Worm (Caenorhabditis elegans) whole organism, L1 larva: ENCODE measurements around the gene sptl-1.

Experiments
- C04F5.9 ChIP-seq: sonication (generic microtip); optimal IDR thresholded peaks from 2 replicates; lab custom pipeline; 2016; ENCODE audit warnings: missing genetic modification characterization, missing compliant biosample characterization
- C16A3.4 ChIP-seq: fragments of 150-350 bp; optimal IDR thresholded peaks from 2 replicates; lab custom pipeline; 2014; ENCODE audit warnings: missing biosample characterization, missing genetic modification characterization
- C34B4.2 ChIP-seq: sonication (generic microtip); optimal IDR thresholded peaks from 2 replicates; lab custom pipeline; 2017; ENCODE audit warnings: mild to moderate bottlenecking, missing genetic modification characterization, missing compliant biosample characterization
- aha-1 ChIP-seq: fragments of 150-350 bp; optimal IDR thresholded peaks from 2 replicates; lab custom pipeline; 2014; ENCODE audit warnings: missing biosample characterization, missing genetic modification characterization
- alr-1 ChIP-seq: fragments of 200-800 bp; sonication (Bioruptor generic); optimal IDR thresholded peaks from 2 replicates; lab custom pipeline; 2018; ENCODE audit warnings: borderline replicate concordance, mild to moderate bottlenecking, missing genetic modification characterization, missing compliant biosample characterization
- ceh-8 ChIP-seq: fragments of 200-800 bp; sonication (Bioruptor generic); optimal IDR thresholded peaks from 2 replicates; lab custom pipeline; 2018; ENCODE audit warnings: mild to moderate bottlenecking, missing genetic modification characterization, moderate library complexity, missing compliant biosample characterization
- ceh-82 ChIP-seq, 3 experiments: fragments of 150-350 bp in 1 of 3; sonication (generic microtip) in 2 of 3; optimal IDR thresholded peaks; 2 replicates each; lab custom pipeline; 2014 to 2017; ENCODE audit warnings: missing biosample characterization in 3 of 3, missing genetic modification characterization in 3 of 3
- dsc-1 ChIP-seq: sonication (generic microtip); optimal IDR thresholded peaks from 2 replicates; lab custom pipeline; 2016; ENCODE audit warnings: mild to moderate bottlenecking, missing genetic modification characterization, missing compliant biosample characterization
- efl-1 ChIP-seq, 4 experiments: fragments of 150-350 bp; optimal IDR thresholded peaks in 3 of 4; peaks in 1 of 4; 1 replicate in 1 of 4; 2 replicates in 3 of 4; lab custom pipeline; 2014; ENCODE audit warnings: missing biosample characterization in 2 of 4, missing genetic modification characterization in 2 of 4, missing genetic modification reagents in 2 of 4
- efl-3 ChIP-seq: fragments of 200-800 bp; sonication (Bioruptor generic); optimal IDR thresholded peaks from 2 replicates; lab custom pipeline; 2018; ENCODE audit warnings: mild to moderate bottlenecking, missing genetic modification characterization, missing compliant biosample characterization
- egl-13 ChIP-seq: sonication (generic microtip); optimal IDR thresholded peaks from 2 replicates; lab custom pipeline; 2016; ENCODE audit warnings: missing genotype, missing genetic modification reagents, missing genetic modification characterization, missing compliant biosample characterization
- ets-5 ChIP-seq: fragments of 200-800 bp; sonication (Bioruptor generic); IDR thresholded peaks from 2 replicates; pipeline ENCODE4 v1.3.6; 2022; ENCODE audit warnings: missing genetic modification characterization, missing compliant biosample characterization
- grh-1 ChIP-seq: fragments of 200-800 bp; sonication (Bioruptor generic); IDR thresholded peaks from 2 replicates; pipeline ENCODE4 v1.3.6; 2022; ENCODE audit warnings: missing genetic modification reagents, missing genetic modification characterization, missing compliant biosample characterization
- hlh-4 ChIP-seq: sonication (generic microtip); optimal IDR thresholded peaks from 2 replicates; lab custom pipeline; 2016; ENCODE audit warnings: mild to moderate bottlenecking, missing genetic modification characterization, missing compliant biosample characterization
- hpl-2 ChIP-seq: fragments of 150-350 bp; optimal IDR thresholded peaks from 2 replicates; lab custom pipeline; 2014; ENCODE audit warnings: missing biosample characterization, missing genetic modification reagents, missing genetic modification characterization
- isw-1 ChIP-seq: fragments of 200-800 bp; sonication (Bioruptor generic); IDR thresholded peaks from 2 replicates; pipeline ENCODE4 v1.3.6; 2022; ENCODE audit warnings: missing genetic modification characterization, missing compliant biosample characterization
- lin-35 ChIP-seq, 2 experiments: fragments of 150-350 bp; optimal IDR thresholded peaks; 2 replicates each; lab custom pipeline; 2014; ENCODE audit warnings: missing biosample characterization in 2 of 2, missing genetic modification characterization in 2 of 2, missing genetic modification reagents in 2 of 2
- mab-9 ChIP-seq: fragments of 200-800 bp; sonication (Bioruptor generic); IDR thresholded peaks from 2 replicates; pipeline ENCODE4 v1.3.6; 2022; ENCODE audit warnings: missing genetic modification reagents, missing genetic modification characterization, missing compliant biosample characterization
- mef-2 ChIP-seq: fragments of 150-350 bp; optimal IDR thresholded peaks from 2 replicates; lab custom pipeline; 2014; ENCODE audit warnings: missing biosample characterization, missing genetic modification characterization
- nhr-237 ChIP-seq: fragments of 150-350 bp; optimal IDR thresholded peaks from 2 replicates; lab custom pipeline; 2014; ENCODE audit warnings: missing biosample characterization, missing genetic modification characterization
- nhr-28 ChIP-seq: fragments of 150-350 bp; optimal IDR thresholded peaks from 2 replicates; lab custom pipeline; 2014; ENCODE audit warnings: missing biosample characterization, missing genetic modification characterization
- nhr-47 ChIP-seq: sonication (generic microtip); optimal IDR thresholded peaks from 2 replicates; lab custom pipeline; 2016; ENCODE audit warnings: mild to moderate bottlenecking, missing genetic modification characterization, moderate library complexity, missing compliant biosample characterization
- nhr-71 ChIP-seq: sonication (generic microtip); optimal IDR thresholded peaks from 2 replicates; lab custom pipeline; 2016; ENCODE audit warnings: mild to moderate bottlenecking, missing genetic modification characterization, moderate library complexity, missing compliant biosample characterization
- nhr-84 ChIP-seq: sonication (generic microtip); optimal IDR thresholded peaks from 2 replicates; lab custom pipeline; 2017; ENCODE audit warnings: missing biosample characterization, missing genetic modification characterization
- nhr-85 ChIP-seq: sonication (generic microtip); peaks from one replicate; lab custom pipeline; 2016; ENCODE audit warnings: missing genetic modification characterization, inconsistent platforms, missing compliant biosample characterization
- nhr-90 ChIP-seq: sonication (generic microtip); optimal IDR thresholded peaks from 2 replicates; lab custom pipeline; 2016; ENCODE audit warnings: mild to moderate bottlenecking, missing genetic modification characterization, missing compliant biosample characterization; ENCODE audit not compliant: poor library complexity
- pag-3 ChIP-seq: sonication (generic microtip); optimal IDR thresholded peaks from 2 replicates; lab custom pipeline; 2017; ENCODE audit warnings: missing genetic modification characterization, mild to moderate bottlenecking, missing compliant biosample characterization, antibody characterized with exemption, borderline replicate concordance; ENCODE audit not compliant: insufficient read depth
- pqm-1 ChIP-seq: sonication (generic microtip); optimal IDR thresholded peaks from 3 replicates; lab custom pipeline; 2017; ENCODE audit warnings: missing biosample characterization, missing genetic modification characterization
- skn-1 ChIP-seq: fragments of 150-350 bp; optimal IDR thresholded peaks from 2 replicates; lab custom pipeline; 2014; ENCODE audit warnings: missing biosample characterization, missing genetic modification characterization
- snpc-4 ChIP-seq: fragments of 150-350 bp; optimal IDR thresholded peaks from 2 replicates; lab custom pipeline; 2014; ENCODE audit warnings: missing biosample characterization, missing genetic modification characterization
- sox-4 ChIP-seq: sonication (generic microtip); optimal IDR thresholded peaks from 2 replicates; lab custom pipeline; 2016; ENCODE audit warnings: missing genetic modification characterization, missing compliant biosample characterization
- sptf-1 ChIP-seq: fragments of 150-350 bp; optimal IDR thresholded peaks from 2 replicates; lab custom pipeline; 2014; ENCODE audit warnings: missing biosample characterization, missing genetic modification characterization
- tlp-1 ChIP-seq: fragments of 150-350 bp; optimal IDR thresholded peaks from 2 replicates; lab custom pipeline; 2014; ENCODE audit warnings: missing biosample characterization, missing genetic modification characterization
- unc-30 ChIP-seq: sonication (generic microtip); optimal IDR thresholded peaks from 2 replicates; lab custom pipeline; 2017; ENCODE audit warnings: missing biosample characterization, missing genetic modification characterization
- unc-62 ChIP-seq: fragments of 150-350 bp; optimal IDR thresholded peaks from 2 replicates; lab custom pipeline; 2014; ENCODE audit warnings: missing biosample characterization, missing genetic modification reagents, missing genetic modification characterization
- unc-86 ChIP-seq: sonication (generic microtip); optimal IDR thresholded peaks from 2 replicates; lab custom pipeline; 2016; ENCODE audit warnings: missing genetic modification characterization, missing compliant biosample characterization
- unc-98 ChIP-seq: fragments of 200-800 bp; sonication (Bioruptor generic); IDR thresholded peaks from 2 replicates; pipeline ENCODE4 v1.3.6; 2022; ENCODE audit warnings: missing genetic modification characterization, missing compliant biosample characterization
- vab-15 ChIP-seq: sonication (generic microtip); optimal IDR thresholded peaks from 2 replicates; lab custom pipeline; 2017; ENCODE audit warnings: missing genotype, mild to moderate bottlenecking, missing genetic modification characterization, missing compliant biosample characterization
- xbp-1 ChIP-seq: sonication (generic microtip); optimal IDR thresholded peaks from 2 replicates; lab custom pipeline; 2016; ENCODE audit warnings: missing genetic modification characterization, missing compliant biosample characterization

Gene sptl-1

ce11 chrII:79166-79565, 27.7 kb downstream of the sptl-1 start, which contains the start of gene C23H3.9:
C23H3.9 (minus strand) TSS chrII:79266.
- no peak for TF ChIP-seq nhr-237 (tag; lab: Kevin White, UChicago)

- no peak for TF ChIP-seq alr-1
- no peak for TF ChIP-seq C34B4.2 (tag; lab: Kevin White, UChicago)
- no peak for TF ChIP-seq pag-3
- TF ChIP-seq mab-9 (GFP tag; lab: Robert Waterston, UW), result no peak
- no peak for TF ChIP-seq nhr-84
- no peak for TF ChIP-seq nhr-90 (tag; lab: Kevin White, UChicago)
- no peak for TF ChIP-seq nhr-28 (tag; lab: Kevin White, UChicago)
- TF ChIP-seq egl-13 (tag; lab: Kevin White, UChicago), result no peak
Observed at ce11 chrII:84134-84533, 32.7 kb downstream of the sptl-1 start, which contains the start of gene C50D2.6. C50D2.6 (plus strand) TSS chrII:84434.

ce11 chrII:86794-87193, 35.3 kb downstream of the sptl-1 start:
- TF ChIP-seq lin-35 (GFP tag; optimal IDR thresholded peaks at IDR 0.05; lab: Kevin White, UChicago), result no peak
- TF ChIP-seq unc-98, result no peak
- TF ChIP-seq efl-1 (optimal IDR thresholded peaks at IDR 0.05; lab: Kevin White, UChicago), result no peak
- peak in 1 of 2 experiments; percentile 59 for TF ChIP-seq efl-1 (GFP tag; optimal IDR thresholded peaks at IDR 0.05 in 1 of 2; lab: Kevin White, UChicago)
- TF ChIP-seq hlh-4 (tag; lab: Kevin White, UChicago), result no peak
- TF ChIP-seq dsc-1 (tag; lab: Kevin White, UChicago), result no peak
- TF ChIP-seq mef-2 (tag; lab: Kevin White, UChicago), result no peak

ce11 chrII:87937-88336, 36.5 kb downstream of the sptl-1 start:
- TF ChIP-seq nhr-85 (no peak), efl-3 (GFP tag; lab: Kevin White, UChicago) (no peak), xbp-1 (tag; lab: Kevin White, UChicago) (no peak), vab-15 (no peak), unc-86 (no peak), ets-5 (GFP tag; lab: Robert Waterston, UW) (no peak)

DNA sequence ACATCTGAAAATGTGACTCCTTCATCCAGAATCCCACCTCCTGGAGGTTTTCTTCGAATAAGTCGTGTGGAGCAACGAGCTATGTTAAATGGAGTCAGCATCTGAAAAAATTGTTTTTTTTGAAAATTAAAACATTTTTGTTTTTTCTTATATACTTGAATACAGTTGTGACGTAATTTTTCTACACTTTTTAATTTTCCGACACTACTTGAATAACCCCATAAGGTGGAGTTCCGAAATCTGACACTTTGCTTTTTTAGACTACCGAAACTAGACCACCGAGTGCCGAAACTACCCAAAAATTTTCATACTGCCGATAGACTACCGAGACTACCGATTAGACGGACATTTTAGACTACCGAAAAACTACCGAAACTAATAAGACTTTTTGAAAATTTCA, 40.0 kb downstream of the sptl-1 start, which contains the start of gene mcat-1:
TSS of gene mcat-1 (minus strand) at position 101 of the 400 bp plus-strand sequence.
- no peak for TF ChIP-seq nhr-84
- TF ChIP-seq ceh-82 (tag; optimal IDR thresholded peaks at IDR 0.05; lab: Kevin White, UChicago), result no peak
- TF ChIP-seq nhr-71 (tag; lab: Kevin White, UChicago), result no peak
- no peak for TF ChIP-seq pqm-1 (tag; lab: Kevin White, UChicago)
- TF ChIP-seq skn-1 (tag; lab: Kevin White, UChicago), result no peak
- TF ChIP-seq unc-30 (tag; lab: Kevin White, UChicago), result no peak
- no peak for TF ChIP-seq sptf-1 (tag; lab: Kevin White, UChicago)
- no peak for TF ChIP-seq C04F5.9
- no peak for TF ChIP-seq nhr-47 (tag; lab: Kevin White, UChicago)
- TF ChIP-seq C34B4.2 (tag; lab: Kevin White, UChicago), result no peak
- TF ChIP-seq sox-4 (tag; lab: Kevin White, UChicago), result no peak
- TF ChIP-seq hpl-2 (GFP tag; lab: Kevin White, UChicago), result no peak
- TF ChIP-seq C16A3.4, result no peak
- no peak for TF ChIP-seq aha-1 (tag; lab: Kevin White, UChicago)
- TF ChIP-seq, all 84 proteins: peak for 0

- no peak for TF ChIP-seq C04F5.9
- TF ChIP-seq isw-1 (GFP tag; lab: Robert Waterston, UW), result no peak
- no peak for TF ChIP-seq unc-86
- no peak for TF ChIP-seq snpc-4 (tag; lab: Kevin White, UChicago)
- no peak for TF ChIP-seq grh-1 (GFP tag; lab: Robert Waterston, UW)
- TF ChIP-seq skn-1 (tag; lab: Kevin White, UChicago), result no peak
- no peak for TF ChIP-seq ceh-8
- no peak for TF ChIP-seq tlp-1
- TF ChIP-seq unc-62 (GFP tag; lab: Kevin White, UChicago), result no peak
Observed at ce11 chrII:95177-95576, 43.7 kb downstream of the sptl-1 start, which contains the start of gene C50D2.7. C50D2.7 (minus strand) TSS chrII:95277.
